Worm (Caenorhabditis elegans): ENCODE results near the gene Y66D12A.3.

- TF ChIP-seq egl-5 (tag; optimal IDR thresholded peaks at IDR 0.05) (no peak), nhr-77 (tag; optimal IDR thresholded peaks at IDR 0.05) (no peak), lin-15B (tag; optimal IDR thresholded peaks at IDR 0.05) (no peak), skn-1 (tag; optimal IDR thresholded peaks at IDR 0.05) (no peak)
These were observed 34.3 kb upstream of the Y66D12A.3 start for ce11 chrIII:11554701-11555111.

Data from whole organism, L3 larva.